Worm (Caenorhabditis elegans) whole organism, L1 larva: ENCODE measurements around the gene fkh-9.

ENCODE experiments used
- C04F5.9 ChIP-seq: sonication (generic microtip); optimal IDR thresholded peaks from 2 replicates; lab custom pipeline; 2016; ENCODE audit warnings: missing genetic modification characterization, missing compliant biosample characterization
- C16A3.4 ChIP-seq: fragments of 150-350 bp; optimal IDR thresholded peaks from 2 replicates; lab custom pipeline; 2014; ENCODE audit warnings: missing biosample characterization, missing genetic modification characterization
- C34B4.2 ChIP-seq: sonication (generic microtip); optimal IDR thresholded peaks from 2 replicates; lab custom pipeline; 2017; ENCODE audit warnings: mild to moderate bottlenecking, missing genetic modification characterization, missing compliant biosample characterization
- F16B12.6 ChIP-seq: fragments of 150-350 bp; optimal IDR thresholded peaks from 2 replicates; lab custom pipeline; 2014; ENCODE audit warnings: missing biosample characterization, missing genetic modification characterization
- Y116A8C.19 ChIP-seq: sonication (generic microtip); optimal IDR thresholded peaks from 2 replicates; lab custom pipeline; 2016; ENCODE audit warnings: missing compliant biosample characterization, missing genetic modification characterization, borderline replicate concordance
- aha-1 ChIP-seq: fragments of 150-350 bp; optimal IDR thresholded peaks from 2 replicates; lab custom pipeline; 2014; ENCODE audit warnings: missing biosample characterization, missing genetic modification characterization
- alr-1 ChIP-seq: fragments of 200-800 bp; sonication (Bioruptor generic); optimal IDR thresholded peaks from 2 replicates; lab custom pipeline; 2018; ENCODE audit warnings: borderline replicate concordance, mild to moderate bottlenecking, missing genetic modification characterization, missing compliant biosample characterization
- aly-2 ChIP-seq: fragments of 150-350 bp; optimal IDR thresholded peaks from 2 replicates; lab custom pipeline; 2014; ENCODE audit warnings: missing biosample characterization, missing genetic modification characterization
- ama-1 ChIP-seq: fragments of 150-350 bp; optimal IDR thresholded peaks from 2 replicates; lab custom pipeline; 2014
- ceh-63 ChIP-seq: fragments of 200-800 bp; sonication (Bioruptor generic); optimal IDR thresholded peaks from 2 replicates; lab custom pipeline; 2018; ENCODE audit warnings: mild to moderate bottlenecking, missing genetic modification characterization, missing compliant biosample characterization
- ceh-8 ChIP-seq: fragments of 200-800 bp; sonication (Bioruptor generic); optimal IDR thresholded peaks from 2 replicates; lab custom pipeline; 2018; ENCODE audit warnings: mild to moderate bottlenecking, missing genetic modification characterization, moderate library complexity, missing compliant biosample characterization
- ceh-88 ChIP-seq: fragments of 200-800 bp; sonication (Bioruptor generic); IDR thresholded peaks from 2 replicates; pipeline ENCODE4 v1.3.6; 2022; ENCODE audit warnings: missing genetic modification characterization, missing compliant biosample characterization
- ces-1 ChIP-seq: fragments of 150-350 bp; optimal IDR thresholded peaks from 2 replicates; lab custom pipeline; 2014; ENCODE audit warnings: missing biosample characterization, missing genetic modification reagents, missing genetic modification characterization
- efl-1 ChIP-seq, 4 experiments: fragments of 150-350 bp; optimal IDR thresholded peaks in 3 of 4; peaks in 1 of 4; 1 replicate in 1 of 4; 2 replicates in 3 of 4; lab custom pipeline; 2014; ENCODE audit warnings: missing biosample characterization in 2 of 4, missing genetic modification characterization in 2 of 4, missing genetic modification reagents in 2 of 4
- efl-3 ChIP-seq: fragments of 200-800 bp; sonication (Bioruptor generic); optimal IDR thresholded peaks from 2 replicates; lab custom pipeline; 2018; ENCODE audit warnings: mild to moderate bottlenecking, missing genetic modification characterization, missing compliant biosample characterization
- egl-13 ChIP-seq: sonication (generic microtip); optimal IDR thresholded peaks from 2 replicates; lab custom pipeline; 2016; ENCODE audit warnings: missing genotype, missing genetic modification reagents, missing genetic modification characterization, missing compliant biosample characterization
- egl-27 ChIP-seq, 2 experiments: fragments of 150-350 bp in 1 of 2; sonication (generic microtip); optimal IDR thresholded peaks; 3 replicates each; lab custom pipeline; 2017 to 2018; ENCODE audit warnings: missing biosample characterization in 2 of 2, missing genetic modification characterization in 2 of 2, missing genetic modification reagents in 2 of 2
- ets-5 ChIP-seq: fragments of 200-800 bp; sonication (Bioruptor generic); IDR thresholded peaks from 2 replicates; pipeline ENCODE4 v1.3.6; 2022; ENCODE audit warnings: missing genetic modification characterization, missing compliant biosample characterization
- fkh-10 ChIP-seq: sonication (generic microtip); optimal IDR thresholded peaks from 2 replicates; lab custom pipeline; 2017; ENCODE audit warnings: missing biosample characterization, missing genetic modification reagents, missing genetic modification characterization
- fkh-4 ChIP-seq: sonication (generic microtip); optimal IDR thresholded peaks from 2 replicates; lab custom pipeline; 2016; ENCODE audit warnings: missing compliant biosample characterization, missing genetic modification characterization, borderline replicate concordance
- grh-1 ChIP-seq: fragments of 200-800 bp; sonication (Bioruptor generic); IDR thresholded peaks from 2 replicates; pipeline ENCODE4 v1.3.6; 2022; ENCODE audit warnings: missing genetic modification reagents, missing genetic modification characterization, missing compliant biosample characterization
- hlh-17 ChIP-seq: fragments of 200-800 bp; sonication (Bioruptor generic); optimal IDR thresholded peaks from 2 replicates; lab custom pipeline; 2018; ENCODE audit warnings: missing genetic modification characterization, mild to moderate bottlenecking, missing compliant biosample characterization, moderate library complexity, borderline replicate concordance
- hlh-4 ChIP-seq: sonication (generic microtip); optimal IDR thresholded peaks from 2 replicates; lab custom pipeline; 2016; ENCODE audit warnings: mild to moderate bottlenecking, missing genetic modification characterization, missing compliant biosample characterization
- irx-1 ChIP-seq: sonication (generic microtip); optimal IDR thresholded peaks from 2 replicates; lab custom pipeline; 2016; ENCODE audit warnings: missing genetic modification characterization, missing compliant biosample characterization
- isw-1 ChIP-seq: fragments of 200-800 bp; sonication (Bioruptor generic); IDR thresholded peaks from 2 replicates; pipeline ENCODE4 v1.3.6; 2022; ENCODE audit warnings: missing genetic modification characterization, missing compliant biosample characterization
- jun-1 ChIP-seq: fragments of 150-350 bp; optimal IDR thresholded peaks from 2 replicates; lab custom pipeline; 2014; ENCODE audit warnings: missing biosample characterization, missing genetic modification reagents, missing genetic modification characterization
- lin-13 ChIP-seq: fragments of 150-350 bp; optimal IDR thresholded peaks from 2 replicates; lab custom pipeline; 2014; ENCODE audit warnings: missing biosample characterization, missing genetic modification reagents, missing genetic modification characterization
- lin-14 ChIP-seq: fragments of 200-800 bp; sonication (Bioruptor generic); optimal IDR thresholded peaks from 2 replicates; lab custom pipeline; 2018; ENCODE audit warnings: mild to moderate bottlenecking, missing genetic modification characterization, moderate library complexity, missing compliant biosample characterization
- lin-15B ChIP-seq: fragments of 150-350 bp; sonication (generic microtip); optimal IDR thresholded peaks from 3 replicates; lab custom pipeline; 2014; ENCODE audit warnings: missing biosample characterization, missing genetic modification characterization
- lin-35 ChIP-seq, 2 experiments: fragments of 150-350 bp; optimal IDR thresholded peaks; 2 replicates each; lab custom pipeline; 2014; ENCODE audit warnings: missing biosample characterization in 2 of 2, missing genetic modification characterization in 2 of 2, missing genetic modification reagents in 2 of 2
- lir-3 ChIP-seq: sonication (generic microtip); optimal IDR thresholded peaks from 2 replicates; lab custom pipeline; 2016; ENCODE audit warnings: mild to moderate bottlenecking, missing genetic modification characterization, moderate library complexity, missing compliant biosample characterization; ENCODE audit not compliant: poor library complexity
- lsy-2 ChIP-seq, 2 experiments: fragments of 150-350 bp; optimal IDR thresholded peaks; 2 replicates each; lab custom pipeline; 2014; ENCODE audit warnings: missing biosample characterization in 2 of 2, missing genetic modification characterization in 2 of 2
- mab-9 ChIP-seq: fragments of 200-800 bp; sonication (Bioruptor generic); IDR thresholded peaks from 2 replicates; pipeline ENCODE4 v1.3.6; 2022; ENCODE audit warnings: missing genetic modification reagents, missing genetic modification characterization, missing compliant biosample characterization
- nhr-28 ChIP-seq: fragments of 150-350 bp; optimal IDR thresholded peaks from 2 replicates; lab custom pipeline; 2014; ENCODE audit warnings: missing biosample characterization, missing genetic modification characterization
- nhr-47 ChIP-seq: sonication (generic microtip); optimal IDR thresholded peaks from 2 replicates; lab custom pipeline; 2016; ENCODE audit warnings: mild to moderate bottlenecking, missing genetic modification characterization, moderate library complexity, missing compliant biosample characterization
- nhr-77 ChIP-seq: fragments of 150-350 bp; optimal IDR thresholded peaks from 2 replicates; lab custom pipeline; 2014; ENCODE audit warnings: missing biosample characterization, missing genetic modification characterization
- nhr-84 ChIP-seq: sonication (generic microtip); optimal IDR thresholded peaks from 2 replicates; lab custom pipeline; 2017; ENCODE audit warnings: missing biosample characterization, missing genetic modification characterization
- nhr-85 ChIP-seq: sonication (generic microtip); peaks from one replicate; lab custom pipeline; 2016; ENCODE audit warnings: missing genetic modification characterization, inconsistent platforms, missing compliant biosample characterization
- nhr-90 ChIP-seq: sonication (generic microtip); optimal IDR thresholded peaks from 2 replicates; lab custom pipeline; 2016; ENCODE audit warnings: mild to moderate bottlenecking, missing genetic modification characterization, missing compliant biosample characterization; ENCODE audit not compliant: poor library complexity
- pax-3 ChIP-seq: fragments of 200-800 bp; sonication (Bioruptor generic); optimal IDR thresholded peaks from 2 replicates; lab custom pipeline; 2018; ENCODE audit warnings: mild to moderate bottlenecking, missing genetic modification characterization, moderate library complexity, missing compliant biosample characterization
- pqm-1 ChIP-seq: sonication (generic microtip); optimal IDR thresholded peaks from 3 replicates; lab custom pipeline; 2017; ENCODE audit warnings: missing biosample characterization, missing genetic modification characterization
- snpc-4 ChIP-seq: fragments of 150-350 bp; optimal IDR thresholded peaks from 2 replicates; lab custom pipeline; 2014; ENCODE audit warnings: missing biosample characterization, missing genetic modification characterization
- sox-4 ChIP-seq: sonication (generic microtip); optimal IDR thresholded peaks from 2 replicates; lab custom pipeline; 2016; ENCODE audit warnings: missing genetic modification characterization, missing compliant biosample characterization
- sup-37 ChIP-seq: fragments of 200-800 bp; sonication (Bioruptor generic); optimal IDR thresholded peaks from 2 replicates; lab custom pipeline; 2018; ENCODE audit warnings: mild to moderate bottlenecking, missing genetic modification characterization, missing compliant biosample characterization
- swsn-7 ChIP-seq: sonication (generic microtip); optimal IDR thresholded peaks from 2 replicates; lab custom pipeline; 2016; ENCODE audit warnings: missing genetic modification characterization, missing compliant biosample characterization
- tlp-1 ChIP-seq: fragments of 150-350 bp; optimal IDR thresholded peaks from 2 replicates; lab custom pipeline; 2014; ENCODE audit warnings: missing biosample characterization, missing genetic modification characterization
- unc-130 ChIP-seq: fragments of 150-350 bp; optimal IDR thresholded peaks from 2 replicates; lab custom pipeline; 2017; ENCODE audit warnings: missing biosample characterization, missing genetic modification characterization, inconsistent platforms
- unc-30 ChIP-seq: sonication (generic microtip); optimal IDR thresholded peaks from 2 replicates; lab custom pipeline; 2017; ENCODE audit warnings: missing biosample characterization, missing genetic modification characterization
- unc-86 ChIP-seq: sonication (generic microtip); optimal IDR thresholded peaks from 2 replicates; lab custom pipeline; 2016; ENCODE audit warnings: missing genetic modification characterization, missing compliant biosample characterization
- unc-98 ChIP-seq: fragments of 200-800 bp; sonication (Bioruptor generic); IDR thresholded peaks from 2 replicates; pipeline ENCODE4 v1.3.6; 2022; ENCODE audit warnings: missing genetic modification characterization, missing compliant biosample characterization
- vab-15 ChIP-seq: sonication (generic microtip); optimal IDR thresholded peaks from 2 replicates; lab custom pipeline; 2017; ENCODE audit warnings: missing genotype, mild to moderate bottlenecking, missing genetic modification characterization, missing compliant biosample characterization
- xbp-1 ChIP-seq: sonication (generic microtip); optimal IDR thresholded peaks from 2 replicates; lab custom pipeline; 2016; ENCODE audit warnings: missing genetic modification characterization, missing compliant biosample characterization
- zip-4 ChIP-seq: fragments of 200-800 bp; sonication (Bioruptor generic); optimal IDR thresholded peaks from 2 replicates; lab custom pipeline; 2018; ENCODE audit warnings: mild to moderate bottlenecking, missing genetic modification characterization, moderate library complexity, missing compliant biosample characterization

Gene fkh-9

DNA sequence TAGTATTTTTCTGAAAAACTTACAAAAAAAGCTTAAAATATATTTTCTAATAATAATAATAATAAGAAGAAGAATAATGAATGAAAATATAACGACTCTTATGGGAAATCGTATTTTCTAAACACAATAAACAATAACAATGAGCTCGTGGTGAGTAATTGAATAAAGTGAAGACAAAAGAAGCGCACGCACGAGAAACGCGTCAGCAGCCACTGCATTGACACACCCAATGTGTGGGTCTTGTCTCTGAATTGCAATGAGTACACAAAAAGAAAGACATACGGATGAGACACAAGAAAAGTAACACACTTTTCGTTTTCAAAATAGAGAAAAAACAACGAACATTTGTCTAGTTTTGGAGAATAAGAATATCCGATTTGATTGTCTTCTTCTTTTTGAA lies 23.4 kb downstream of the fkh-9 start, which contains the start of gene F35A5.8 (continued):
- no peak for TF ChIP-seq ces-1
- no peak for TF ChIP-seq egl-27 (tag; optimal IDR thresholded peaks at IDR 0.05; lab: Kevin White, UChicago)
- peak; percentile 28 for TF ChIP-seq C04F5.9 (tag; lab: Kevin White, UChicago)
- TF ChIP-seq fkh-10 (GFP tag; lab: Kevin White, UChicago), result no peak
- peak; percentile 54 for TF ChIP-seq ceh-8 (GFP tag; lab: Kevin White, UChicago)
- no peak for TF ChIP-seq ets-5 (GFP tag; lab: Robert Waterston, UW)
- TF ChIP-seq nhr-85 (tag; lab: Kevin White, UChicago), result peak; percentile 76
- peak; percentile 59 to 80 for TF ChIP-seq lin-35 (GFP tag; optimal IDR thresholded peaks at IDR 0.05; lab: Kevin White, UChicago)
- TF ChIP-seq sup-37 (GFP tag; lab: Kevin White, UChicago), result peak; percentile 30
- TF ChIP-seq irx-1, result peak; percentile 71
- no peak for TF ChIP-seq pqm-1 (tag; lab: Kevin White, UChicago)
- no peak for TF ChIP-seq Y116A8C.19 (tag; lab: Kevin White, UChicago)
- no peak for TF ChIP-seq lir-3
- TF ChIP-seq swsn-7, result peak; percentile 86
- TF ChIP-seq unc-30 (tag; lab: Kevin White, UChicago), result no peak
- TF ChIP-seq mab-9 (GFP tag; lab: Robert Waterston, UW), result no peak
- no peak for TF ChIP-seq pax-3
- TF ChIP-seq aha-1 (tag; lab: Kevin White, UChicago), result peak; percentile 22
- TF ChIP-seq lin-14 (GFP tag; lab: Kevin White, UChicago), result peak; percentile 89
- TF ChIP-seq snpc-4 (tag; lab: Kevin White, UChicago), result peak; percentile 26
- TF ChIP-seq C34B4.2 (tag; lab: Kevin White, UChicago), result no peak
- TF ChIP-seq egl-13 (tag; lab: Kevin White, UChicago), result peak; percentile 66
- no peak for TF ChIP-seq alr-1 (tag; lab: Kevin White, UChicago)
- TF ChIP-seq F16B12.6 (tag; lab: Kevin White, UChicago), result peak; percentile 55
- peak; percentile 70 for TF ChIP-seq unc-86 (tag; lab: Kevin White, UChicago)
- no peak for TF ChIP-seq ama-1 (lab: Kevin White, UChicago)
- peak; percentile 15 for TF ChIP-seq fkh-4 (tag; lab: Kevin White, UChicago)
- TF ChIP-seq jun-1 (tag; lab: Kevin White, UChicago), result peak; percentile 20
- peak; percentile 88 for TF ChIP-seq unc-130 (tag; lab: Kevin White, UChicago)
- peak; percentile 26 for TF ChIP-seq sox-4 (tag; lab: Kevin White, UChicago)
- no peak for TF ChIP-seq efl-3
- peak; percentile 54 to 64 for TF ChIP-seq efl-1 (optimal IDR thresholded peaks at IDR 0.05; lab: Kevin White, UChicago)
- peak; percentile 48 to 96 for TF ChIP-seq efl-1 (GFP tag; optimal IDR thresholded peaks at IDR 0.05 in 1 of 2; lab: Kevin White, UChicago)
- TF ChIP-seq zip-4 (GFP tag; lab: Kevin White, UChicago), result peak; percentile 31
- peak; percentile 40 for TF ChIP-seq lin-15B (tag; lab: Kevin White, UChicago)
- no peak for TF ChIP-seq nhr-84
- TF ChIP-seq isw-1 (GFP tag; lab: Robert Waterston, UW), result peak; percentile 75
- peak; percentile 85 for TF ChIP-seq C16A3.4
- peak; percentile 27 for TF ChIP-seq lin-13
- TF ChIP-seq grh-1, result peak; percentile 46
- no peak for TF ChIP-seq unc-98 (GFP tag; lab: Robert Waterston, UW)
- TF ChIP-seq nhr-47 (tag; lab: Kevin White, UChicago), result peak; percentile 84
- no peak for TF ChIP-seq ceh-63
- no peak for TF ChIP-seq hlh-17 (GFP tag; lab: Kevin White, UChicago)
- TF ChIP-seq aly-2, result peak; percentile 0
- peak; percentile 84 for TF ChIP-seq xbp-1 (tag; lab: Kevin White, UChicago)
- TF ChIP-seq tlp-1 (tag; lab: Kevin White, UChicago), result no peak
- no peak for TF ChIP-seq ceh-88 (GFP tag; lab: Robert Waterston, UW)
- TF ChIP-seq nhr-77 (tag; lab: Kevin White, UChicago), result no peak
- peak; percentile 80 for TF ChIP-seq nhr-90
- no peak for TF ChIP-seq vab-15
- TF ChIP-seq lsy-2 (tag; optimal IDR thresholded peaks at IDR 0.05; lab: Kevin White, UChicago), result peak; percentile 83
- no peak for TF ChIP-seq nhr-28 (tag; lab: Kevin White, UChicago)
- no peak for TF ChIP-seq hlh-4
